Fruit fly (Drosophila melanogaster): Measurements from ENCODE around the gene CG13862.

DNA sequence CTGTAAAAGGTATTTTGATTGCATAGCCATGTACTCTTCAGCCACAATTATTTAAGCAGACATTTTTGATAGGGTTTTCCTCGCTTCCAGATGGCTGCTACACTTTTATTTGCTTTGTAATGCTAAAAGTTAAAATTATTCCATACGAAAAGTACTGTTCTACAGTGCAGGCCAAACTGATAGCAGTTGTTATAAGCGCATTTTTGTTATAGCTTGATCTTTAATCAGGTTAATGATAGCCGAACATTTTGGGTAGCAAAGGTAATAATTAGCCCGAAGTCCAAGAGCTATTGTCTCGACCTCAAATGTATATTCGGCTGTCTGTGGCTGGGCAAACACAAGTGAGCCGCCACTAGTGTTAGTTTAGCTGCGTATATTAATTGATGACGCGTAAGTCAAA lies 26.2 kb downstream of the CG13862 start:
- no peak for TF ChIP-seq fd85E (GFP tag; optimal IDR thresholded peaks at IDR 0.05)
- TF ChIP-seq Blimp-1 (GFP tag; optimal IDR thresholded peaks at IDR 0.05), result no peak
- no peak for TF ChIP-seq pdm3 (GFP tag; optimal IDR thresholded peaks at IDR 0.05)
- TF ChIP-seq CG6276 (GFP tag; optimal IDR thresholded peaks at IDR 0.05), result no peak
- no peak for TF ChIP-seq vri (GFP tag; optimal IDR thresholded peaks at IDR 0.05)

Measured in whole organism, prepupa.